Fruit fly (Drosophila melanogaster) S2 (cell line): ENCODE measurements around the gene Ugt304A1.

Experiments used
- CG8478 ChIP-seq: fragments of >200 bp; optimal IDR thresholded peaks from 2 replicates; lab custom pipeline; 2018
- CTCF ChIP-seq, 2 experiments: fragments of >200 bp; optimal IDR thresholded peaks; 2 replicates each; lab custom pipeline; 2018

DNA sequence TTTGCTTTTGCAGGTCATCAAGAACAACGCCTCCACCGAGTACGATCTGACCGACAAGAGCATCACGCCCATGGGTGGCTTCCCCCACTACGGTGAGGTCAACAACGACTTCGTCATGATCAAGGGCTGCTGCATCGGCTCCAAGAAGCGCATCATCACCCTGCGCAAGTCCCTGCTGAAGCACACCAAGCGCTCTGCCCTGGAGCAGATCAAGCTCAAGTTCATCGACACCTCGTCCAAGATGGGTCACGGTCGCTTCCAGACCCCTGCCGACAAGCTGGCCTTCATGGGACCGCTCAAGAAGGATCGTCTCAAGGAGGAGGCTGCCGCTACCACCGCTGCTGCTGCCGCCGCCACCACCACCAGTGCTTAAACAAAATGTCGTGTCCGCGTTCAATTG, 49.3 kb upstream of the Ugt304A1 start:
- TF ChIP-seq CG8478 (lab: Kevin White, UChicago) (no peak), CTCF (optimal IDR thresholded peaks at IDR 0.05; lab: Kevin White, UChicago) (no peak)
